Fruit fly (Drosophila melanogaster) Kc167 (cell line): ENCODE results near the gene Jon25Bi.

Experiments
- psq ChIP-seq: fragments of >200 bp; optimal IDR thresholded peaks from 2 replicates; lab custom pipeline; 2017; ENCODE audit warnings: missing external identifiers
- ttk ChIP-seq: sonication (Bioruptor generic); optimal IDR thresholded peaks from 2 replicates; lab custom pipeline; 2017; ENCODE audit warnings: missing external identifiers

dm6 chr2L:4958111-4958510 lies 3.2 kb upstream of the Jon25Bi start, which contains the start of gene CG34124:
- no peak for TF ChIP-seq ttk (lab: Kevin White, UChicago)
- no peak for TF ChIP-seq psq (lab: Kevin White, UChicago)
